Worm (Caenorhabditis elegans) whole organism, young adult: ENCODE data around the gene gcy-20.
"Not testable (repeated sequence)": the region's sequence is repeated elsewhere in the genome, so short reads cannot be mapped to it uniquely, and the experiment has no call there.

Experiments
- B0019.2 ChIP-seq: fragments of 200-800 bp; sonication (Bioruptor generic); conservative IDR thresholded peaks from 2 replicates; pipeline ENCODE4 v1.3.6; 2022; ENCODE audit warnings: missing genetic modification reagents, missing genetic modification characterization, missing compliant biosample characterization
- C06A6.2 ChIP-seq: fragments of 200-800 bp; sonication (Bioruptor generic); conservative IDR thresholded peaks from 2 replicates; pipeline ENCODE4 v1.3.6; 2022; ENCODE audit warnings: missing genetic modification characterization, missing compliant biosample characterization
- D2030.7 ChIP-seq: fragments of 200-800 bp; sonication (Bioruptor generic); IDR thresholded peaks from 2 replicates; pipeline ENCODE4 v1.3.6; 2022; ENCODE audit warnings: missing genetic modification reagents, missing genetic modification characterization, missing compliant biosample characterization
- F10E7.11 ChIP-seq: sonication (generic microtip); optimal IDR thresholded peaks from 2 replicates; lab custom pipeline; 2017; ENCODE audit warnings: mild to moderate bottlenecking, missing genetic modification characterization, moderate library complexity, missing compliant biosample characterization
- F22D6.2 ChIP-seq: sonication (generic microtip); optimal IDR thresholded peaks from 2 replicates; lab custom pipeline; 2016; ENCODE audit warnings: mild to moderate bottlenecking, missing genetic modification characterization, missing compliant biosample characterization
- F39B2.1 ChIP-seq: fragments of 200-800 bp; sonication (Bioruptor generic); IDR thresholded peaks from 2 replicates; pipeline ENCODE4 v1.3.6; 2022; ENCODE audit warnings: missing genetic modification reagents, missing genetic modification characterization, missing compliant biosample characterization
- F55B11.4 ChIP-seq: sonication (generic microtip); optimal IDR thresholded peaks from 2 replicates; lab custom pipeline; 2016; ENCODE audit warnings: missing compliant biosample characterization, missing genetic modification characterization, borderline replicate concordance; ENCODE audit not compliant: insufficient read depth
- K11D2.4 ChIP-seq: fragments of 200-800 bp; sonication (Bioruptor generic); IDR thresholded peaks from 2 replicates; pipeline ENCODE4 v1.3.6; 2022; ENCODE audit warnings: missing genetic modification reagents, missing genetic modification characterization, missing compliant biosample characterization
- Y53F4B.3 ChIP-seq: fragments of 200-800 bp; sonication (Bioruptor generic); IDR thresholded peaks from 2 replicates; pipeline ENCODE4 v1.3.6; 2022; ENCODE audit warnings: missing genetic modification reagents, missing genetic modification characterization, missing compliant biosample characterization
- Y56A3A.18 ChIP-seq: fragments of 200-800 bp; sonication (Bioruptor generic); IDR thresholded peaks from 2 replicates; pipeline ENCODE4 v1.3.6; 2022; ENCODE audit warnings: missing genetic modification reagents, missing genetic modification characterization, missing compliant biosample characterization
- Y79H2A.3 ChIP-seq: fragments of 200-800 bp; sonication (Bioruptor generic); conservative IDR thresholded peaks from 2 replicates; pipeline ENCODE4 v1.3.6; 2022; ENCODE audit warnings: missing genetic modification reagents, missing genetic modification characterization, missing compliant biosample characterization
- ZK185.1 ChIP-seq: sonication (generic microtip); optimal IDR thresholded peaks from 2 replicates; lab custom pipeline; 2016; ENCODE audit warnings: mild to moderate bottlenecking, missing genetic modification characterization, missing compliant biosample characterization; ENCODE audit not compliant: poor library complexity, severe bottlenecking
- akir-1 ChIP-seq: fragments of 200-800 bp; sonication (Bioruptor generic); optimal IDR thresholded peaks from 2 replicates; lab custom pipeline; 2018; ENCODE audit warnings: mild to moderate bottlenecking, missing genetic modification characterization, moderate library complexity, missing compliant biosample characterization
- aptf-2 ChIP-seq: fragments of 200-800 bp; sonication (Bioruptor generic); conservative IDR thresholded peaks from 2 replicates; pipeline ENCODE4 v1.3.6; 2022; ENCODE audit warnings: missing genetic modification reagents, missing genetic modification characterization, missing compliant biosample characterization
- atf-7 ChIP-seq: sonication (generic microtip); optimal IDR thresholded peaks from 2 replicates; lab custom pipeline; 2017; ENCODE audit warnings: mild to moderate bottlenecking, missing genetic modification characterization, missing compliant biosample characterization
- attf-3 ChIP-seq: fragments of 200-800 bp; sonication (Bioruptor generic); conservative IDR thresholded peaks from 2 replicates; pipeline ENCODE4 v1.3.6; 2022; ENCODE audit warnings: missing genetic modification reagents, missing genetic modification characterization, missing compliant biosample characterization
- attf-5 ChIP-seq: fragments of 200-800 bp; sonication (Bioruptor generic); optimal IDR thresholded peaks from 2 replicates; lab custom pipeline; 2018; ENCODE audit warnings: mild to moderate bottlenecking, missing genetic modification characterization, missing compliant biosample characterization
- attf-6 ChIP-seq: fragments of 200-800 bp; sonication (Bioruptor generic); IDR thresholded peaks from 2 replicates; pipeline ENCODE4 v1.3.6; 2022; ENCODE audit warnings: missing genetic modification reagents, missing genetic modification characterization, missing compliant biosample characterization
- bed-1 ChIP-seq: fragments of 200-800 bp; sonication (Bioruptor generic); IDR thresholded peaks from 2 replicates; pipeline ENCODE4 v1.3.6; 2022; ENCODE audit warnings: missing genetic modification reagents, missing genetic modification characterization, missing compliant biosample characterization
- cebp-2 ChIP-seq: fragments of 200-800 bp; sonication (Bioruptor generic); IDR thresholded peaks from 2 replicates; pipeline ENCODE4 v1.3.6; 2022; ENCODE audit warnings: missing genetic modification characterization, missing compliant biosample characterization
- ceh-79 ChIP-seq: sonication (generic microtip); optimal IDR thresholded peaks from 2 replicates; lab custom pipeline; 2017; ENCODE audit warnings: mild to moderate bottlenecking, missing genetic modification characterization, missing compliant biosample characterization
- egrh-3 ChIP-seq: fragments of 200-800 bp; sonication (Bioruptor generic); IDR thresholded peaks from 2 replicates; pipeline ENCODE4 v1.3.6; 2022; ENCODE audit warnings: missing genetic modification reagents, missing genetic modification characterization, missing compliant biosample characterization
- fkh-3 ChIP-seq: sonication (generic microtip); optimal IDR thresholded peaks from 2 replicates; lab custom pipeline; 2016; ENCODE audit warnings: mild to moderate bottlenecking, missing genetic modification characterization, missing compliant biosample characterization
- lag-1 ChIP-seq: fragments of 200-800 bp; sonication (Bioruptor generic); IDR thresholded peaks from 2 replicates; pipeline ENCODE4 v1.3.6; 2022; ENCODE audit warnings: missing genetic modification reagents, missing genetic modification characterization, missing compliant biosample characterization
- let-607 ChIP-seq, 2 experiments: fragments of 200-800 bp in 1 of 2; sonication (Bioruptor generic) in 1 of 2; sonication (generic microtip) in 1 of 2; optimal IDR thresholded peaks; 2 replicates each; lab custom pipeline; 2016 to 2018; ENCODE audit warnings: mild to moderate bottlenecking in 2 of 2, missing compliant biosample characterization in 2 of 2, missing genetic modification characterization in 2 of 2, moderate library complexity in 2 of 2, missing genotype in 1 of 2
- lin-35 ChIP-seq, 3 experiments: fragments of 150-350 bp in 2 of 3; sonication (generic microtip) in 1 of 3; optimal IDR thresholded peaks; 2 replicates each; lab custom pipeline; 2014 to 2018; ENCODE audit warnings: missing biosample characterization in 3 of 3, missing genetic modification characterization in 3 of 3, missing genetic modification reagents in 3 of 3
- lin-40 ChIP-seq: sonication (generic microtip); optimal IDR thresholded peaks from 2 replicates; lab custom pipeline; 2016; ENCODE audit warnings: missing genetic modification characterization, mild to moderate bottlenecking, missing compliant biosample characterization, missing genotype, missing genetic modification reagents
- madf-6 ChIP-seq: fragments of 200-800 bp; sonication (Bioruptor generic); IDR thresholded peaks from 2 replicates; pipeline ENCODE4 v1.3.6; 2022; ENCODE audit warnings: missing genetic modification reagents, missing genetic modification characterization, missing compliant biosample characterization
- mes-4 ChIP-seq: sonication (generic microtip); optimal IDR thresholded peaks from 2 replicates; lab custom pipeline; 2016; ENCODE audit warnings: missing genotype, missing genetic modification characterization, missing compliant biosample characterization
- mxl-1 ChIP-seq: sonication (generic microtip); optimal IDR thresholded peaks from 2 replicates; lab custom pipeline; 2016; ENCODE audit warnings: missing genetic modification characterization, missing compliant biosample characterization
- nhr-27 ChIP-seq: fragments of 200-800 bp; sonication (Bioruptor generic); optimal IDR thresholded peaks from 2 replicates; lab custom pipeline; 2018; ENCODE audit warnings: mild to moderate bottlenecking, missing genetic modification characterization, moderate library complexity, missing compliant biosample characterization
- pbrm-1 ChIP-seq: fragments of 200-800 bp; sonication (Bioruptor generic); IDR thresholded peaks from 2 replicates; pipeline ENCODE4 v1.3.6; 2022; ENCODE audit warnings: missing genetic modification reagents, missing genetic modification characterization, missing compliant biosample characterization
- rec-8 ChIP-seq, 2 experiments: sonication (generic microtip); optimal IDR thresholded peaks; 2 replicates each; lab custom pipeline; 2016; ENCODE audit warnings: mild to moderate bottlenecking in 2 of 2, missing genetic modification characterization in 2 of 2, missing genetic modification reagents in 2 of 2, missing genotype in 2 of 2, missing biosample characterization in 1 of 2, missing compliant biosample characterization in 1 of 2, moderate library complexity in 1 of 2
- snpc-3.4 ChIP-seq: sonication (generic microtip); optimal IDR thresholded peaks from 2 replicates; lab custom pipeline; 2017; ENCODE audit warnings: missing genetic modification characterization, mild to moderate bottlenecking, missing compliant biosample characterization, antibody characterized with exemption, moderate library complexity, missing genotype, missing genetic modification reagents
- snpc-4 ChIP-seq, 5 experiments: fragments of 150-350 bp in 1 of 5; sonication (generic microtip) in 4 of 5; optimal IDR thresholded peaks; 2 replicates each; lab custom pipeline; 2014 to 2018; ENCODE audit warnings: missing genetic modification characterization in 5 of 5, missing biosample characterization in 3 of 5, antibody characterized with exemption in 2 of 5, mild to moderate bottlenecking in 2 of 5, missing compliant biosample characterization in 2 of 5, missing genotype in 2 of 5, moderate library complexity in 2 of 5, missing genetic modification reagents in 1 of 5
- xnd-1 ChIP-seq: sonication (generic microtip); optimal IDR thresholded peaks from 2 replicates; lab custom pipeline; 2016; ENCODE audit warnings: missing genotype, missing genetic modification reagents, missing genetic modification characterization, missing compliant biosample characterization

The gcy-20 gene

ce11 chrV:16273364-16273763 lies 19.8 kb upstream of the gcy-20 start:
- TF ChIP-seq attf-6 (GFP tag; lab: Robert Waterston, UW) (0 out of 2 replicates have a peak, but pooled peaks have one; percentile 58), snpc-4 (tag; optimal IDR thresholded peaks at IDR 0.05; lab: Kevin White, UChicago) (peak in 1 of 4 experiments; percentile 62), pbrm-1 (peak; percentile 6; the same call in 1 of the 2 replicates)
- not testable (repeated sequence) for TF ChIP-seq snpc-4 (GFP tag; optimal IDR thresholded peaks at IDR 0.05; lab: Kevin White, UChicago)
- TF ChIP-seq, all 124 proteins: peak for 3; not testable (repeated sequence) for 121

ce11 chrV:16271121-16271520 lies 17.5 kb upstream of the gcy-20 start, which contains the start of gene T13F3.6:
TSS of gene T13F3.6 (minus strand) at chrV:16271221.
- TF ChIP-seq ceh-79 (tag; lab: Kevin White, UChicago) (no peak), ZK185.1 (no peak), F10E7.11 (tag; lab: Kevin White, UChicago) (no peak), B0019.2 (GFP tag; lab: Robert Waterston, UW) (no peak), mxl-1 (tag; lab: Kevin White, UChicago) (no peak), akir-1 (GFP tag; lab: Kevin White, UChicago) (no peak), fkh-3 (tag; lab: Kevin White, UChicago) (no peak), snpc-3.4 (tag; lab: Kevin White, UChicago) (no peak), snpc-4 (GFP tag; optimal IDR thresholded peaks at IDR 0.05; lab: Kevin White, UChicago) (no peak), snpc-4 (tag; optimal IDR thresholded peaks at IDR 0.05; lab: Kevin White, UChicago) (no peak), attf-5 (GFP tag; lab: Kevin White, UChicago) (no peak), atf-7 (tag; lab: Kevin White, UChicago) (no peak), Y56A3A.18 (GFP tag; lab: Robert Waterston, UW) (no peak), F39B2.1 (GFP tag; lab: Robert Waterston, UW) (no peak), lin-40 (tag; lab: Kevin White, UChicago) (no peak)

- TF ChIP-seq aptf-2 (no peak), nhr-27 (tag; lab: Kevin White, UChicago) (no peak), attf-3 (no peak), C06A6.2 (GFP tag; lab: Robert Waterston, UW) (no peak)
These were observed 16.0 kb upstream of the gcy-20 start, which contains the start of the genes fbxa-2 and T13F3.8 for ce11 chrV:16269556-16269955. TSS of gene fbxa-2 (minus strand) at chrV:16269656. TSS of gene T13F3.8 (plus strand) at chrV:16269800.

ce11 chrV:16266514-16266913 lies 12.9 kb upstream of the gcy-20 start, which contains the start of gene T13F3.4:
TSS of gene T13F3.4 (minus strand) at chrV:16266614.
- TF ChIP-seq Y53F4B.3 (GFP tag; lab: Robert Waterston, UW) (no peak), egrh-3 (GFP tag; lab: Robert Waterston, UW) (no peak), atf-7 (tag; lab: Kevin White, UChicago) (no peak)

ce11 chrV:16259684-16260083 lies 6.1 kb upstream of the gcy-20 start, which contains the start of gene nhr-127:
TSS of gene nhr-127 (plus strand) at chrV:16259984.
- TF ChIP-seq B0019.2 (GFP tag; lab: Robert Waterston, UW) = no peak
- TF ChIP-seq snpc-4 (GFP tag; optimal IDR thresholded peaks at IDR 0.05; lab: Kevin White, UChicago) = no peak
- no peak for TF ChIP-seq snpc-4 (tag; optimal IDR thresholded peaks at IDR 0.05; lab: Kevin White, UChicago)
- TF ChIP-seq Y53F4B.3 (GFP tag; lab: Robert Waterston, UW) = no peak
- no peak for TF ChIP-seq xnd-1 (tag; lab: Kevin White, UChicago)
- no peak for TF ChIP-seq pbrm-1
- TF ChIP-seq bed-1 (GFP tag; lab: Robert Waterston, UW) = no peak
- TF ChIP-seq attf-6 (GFP tag; lab: Robert Waterston, UW) = no peak
- TF ChIP-seq rec-8 (tag; optimal IDR thresholded peaks at IDR 0.05; lab: Kevin White, UChicago) = no peak
- no peak for TF ChIP-seq aptf-2

ce11 chrV:16258142-16258541 lies 4.6 kb upstream of the gcy-20 start, which contains the start of gene nhr-218:
TSS of gene nhr-218 (plus strand) at chrV:16258442.
- TF ChIP-seq Y79H2A.3 (GFP tag; lab: Robert Waterston, UW) (no peak), mes-4 (no peak), K11D2.4 (GFP tag; lab: Robert Waterston, UW) (no peak), lag-1 (GFP tag; lab: Robert Waterston, UW) (no peak), madf-6 (GFP tag; lab: Robert Waterston, UW) (no peak), lin-35 (GFP tag; optimal IDR thresholded peaks at IDR 0.05; lab: Kevin White, UChicago) (no peak), F55B11.4 (tag; lab: Kevin White, UChicago) (no peak), F22D6.2 (no peak), let-607 (tag; optimal IDR thresholded peaks at IDR 0.05; lab: Kevin White, UChicago) (no peak), cebp-2 (GFP tag; lab: Robert Waterston, UW) (no peak), aptf-2 (no peak), D2030.7 (GFP tag; lab: Robert Waterston, UW) (no peak)
